Fruit fly (Drosophila melanogaster): ENCODE data around the gene CG18549.

Gene CG18549

DNA sequence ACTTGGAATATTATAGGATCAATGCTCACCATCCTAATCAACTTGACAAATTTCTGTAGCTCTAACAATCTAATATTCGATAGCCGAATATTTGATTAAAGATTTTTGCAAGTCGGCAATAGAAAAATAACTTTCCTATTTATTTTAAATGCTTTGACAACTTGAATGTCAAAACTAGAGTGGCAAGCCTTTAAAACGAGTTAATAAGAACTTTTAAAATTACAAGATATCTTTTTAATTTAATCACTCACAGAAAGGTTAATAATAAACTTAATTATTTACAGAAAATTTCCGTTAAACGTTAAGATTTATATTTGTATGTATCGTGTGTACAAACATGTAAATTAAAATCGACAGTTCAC lies 10.1 kb upstream of the CG18549 start, which contains the start of the genes CG17207 and CG46427:
Gene CG17207, minus strand, starts transcription at position 101 of the 362 bp plus-strand sequence.
Gene CG46427, minus strand, starts transcription at position 101 of the 362 bp plus-strand sequence.
- TF ChIP-seq CG4496 (GFP tag; IDR thresholded peaks at IDR 0.05) (no peak), CG34367 (tag; optimal IDR thresholded peaks at IDR 0.05) (no peak), fd96Ca (GFP tag; IDR thresholded peaks at IDR 0.05) (no peak), CG8301 (tag; optimal IDR thresholded peaks at IDR 0.05) (no peak), rn (GFP tag; IDR thresholded peaks at IDR 0.05) (no peak), CG15710 (tag; optimal IDR thresholded peaks at IDR 0.05) (no peak), Snoo (tag; optimal IDR thresholded peaks at IDR 0.05) (no peak), CG13204 (GFP tag; optimal IDR thresholded peaks at IDR 0.05) (no peak), CG8159 (tag; optimal IDR thresholded peaks at IDR 0.05) (no peak), CG32121 (GFP tag; IDR thresholded peaks at IDR 0.05) (no peak), Pif1A (GFP tag; optimal IDR thresholded peaks at IDR 0.05) (no peak), CG12605 (GFP tag; IDR thresholded peaks at IDR 0.05) (no peak), gl (tag; optimal IDR thresholded peaks at IDR 0.05) (no peak), D1 (tag; optimal IDR thresholded peaks at IDR 0.05) (no peak), EcR (GFP tag; optimal IDR thresholded peaks at IDR 0.05) (no peak)

DNA sequence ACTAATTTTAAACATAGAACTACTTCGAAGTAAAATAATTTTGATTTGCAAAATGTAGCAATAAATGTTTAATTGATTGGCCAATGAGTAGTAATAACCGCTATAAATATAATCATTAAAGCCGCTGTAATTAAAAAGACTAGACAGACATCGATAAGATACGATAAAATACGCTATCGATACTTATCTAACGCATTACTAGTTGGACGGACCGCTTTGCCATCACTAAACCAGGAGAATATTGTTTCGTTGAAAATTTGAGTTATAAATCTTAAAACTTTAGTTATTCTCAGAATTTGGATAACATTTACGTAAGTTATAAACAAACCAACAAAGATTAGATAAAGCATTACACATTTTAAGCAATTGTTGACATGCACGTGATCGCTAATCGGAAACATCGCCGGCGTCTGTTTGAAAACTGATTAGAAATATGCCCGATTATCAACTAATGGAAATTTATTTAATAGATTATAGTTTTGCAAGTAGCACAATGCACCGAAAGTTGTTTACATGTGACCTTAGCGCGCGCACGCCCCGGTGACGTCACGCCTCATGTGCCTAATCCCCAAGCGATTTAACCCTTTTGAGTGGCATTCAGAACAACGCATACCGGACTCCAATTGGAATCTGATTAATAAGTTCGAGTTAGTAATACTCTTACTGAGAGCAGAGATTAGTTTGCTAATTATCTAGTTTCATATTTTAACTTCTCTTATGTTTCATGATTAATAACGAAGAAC lies 9.5 kb upstream of the CG18549 start, which contains the start of gene Desat1:
Gene Desat1, plus strand, starts transcription at position 200 of the 743 bp plus-strand sequence.
- TF ChIP-seq Ets98B (GFP tag; IDR thresholded peaks at IDR 0.05) (no peak), EcR (GFP tag; optimal IDR thresholded peaks at IDR 0.05) (peak; percentile 5)

DNA sequence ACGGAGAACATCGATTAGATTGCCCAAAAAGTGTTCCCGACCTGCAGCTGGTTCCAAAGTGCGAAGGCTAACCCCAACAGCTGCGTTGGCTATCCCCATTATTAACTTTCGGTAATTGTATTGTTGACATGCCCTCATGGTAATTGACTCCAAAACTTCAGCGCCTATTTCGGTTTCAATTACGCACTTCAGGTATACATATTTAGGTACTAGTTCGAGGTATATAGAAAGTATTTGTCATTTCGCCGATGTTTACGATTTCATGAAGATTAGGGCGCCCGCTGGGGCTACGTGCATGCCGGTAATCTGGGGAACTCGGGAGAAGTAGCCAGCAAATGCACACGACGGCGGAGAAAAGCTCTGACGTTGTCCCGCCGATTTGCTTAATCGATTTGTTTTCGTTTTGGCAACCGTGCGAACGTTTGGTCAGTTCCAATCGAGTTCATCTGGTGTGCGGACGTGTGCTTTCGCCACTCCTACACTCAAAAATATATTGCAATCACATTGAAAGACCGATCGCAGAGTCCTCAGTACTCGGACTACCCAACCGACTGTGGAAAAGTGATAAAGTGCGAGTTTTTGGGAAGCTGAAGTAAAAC lies 8.0 kb upstream of the CG18549 start:
- TF ChIP-seq fd96Ca (GFP tag; IDR thresholded peaks at IDR 0.05): no peak; the same call in 2 of the 3 replicates
- peak; percentile 20; the same call in 1 of the 2 replicates for TF ChIP-seq Ets98B (GFP tag; IDR thresholded peaks at IDR 0.05)
- TF ChIP-seq CG15710 (tag; optimal IDR thresholded peaks at IDR 0.05): no peak
- TF ChIP-seq CG4496 (GFP tag; IDR thresholded peaks at IDR 0.05): peak; percentile 32; the same call in 1 of the 3 replicates
- TF ChIP-seq Pif1B (GFP tag; optimal IDR thresholded peaks at IDR 0.05): no peak

DNA sequence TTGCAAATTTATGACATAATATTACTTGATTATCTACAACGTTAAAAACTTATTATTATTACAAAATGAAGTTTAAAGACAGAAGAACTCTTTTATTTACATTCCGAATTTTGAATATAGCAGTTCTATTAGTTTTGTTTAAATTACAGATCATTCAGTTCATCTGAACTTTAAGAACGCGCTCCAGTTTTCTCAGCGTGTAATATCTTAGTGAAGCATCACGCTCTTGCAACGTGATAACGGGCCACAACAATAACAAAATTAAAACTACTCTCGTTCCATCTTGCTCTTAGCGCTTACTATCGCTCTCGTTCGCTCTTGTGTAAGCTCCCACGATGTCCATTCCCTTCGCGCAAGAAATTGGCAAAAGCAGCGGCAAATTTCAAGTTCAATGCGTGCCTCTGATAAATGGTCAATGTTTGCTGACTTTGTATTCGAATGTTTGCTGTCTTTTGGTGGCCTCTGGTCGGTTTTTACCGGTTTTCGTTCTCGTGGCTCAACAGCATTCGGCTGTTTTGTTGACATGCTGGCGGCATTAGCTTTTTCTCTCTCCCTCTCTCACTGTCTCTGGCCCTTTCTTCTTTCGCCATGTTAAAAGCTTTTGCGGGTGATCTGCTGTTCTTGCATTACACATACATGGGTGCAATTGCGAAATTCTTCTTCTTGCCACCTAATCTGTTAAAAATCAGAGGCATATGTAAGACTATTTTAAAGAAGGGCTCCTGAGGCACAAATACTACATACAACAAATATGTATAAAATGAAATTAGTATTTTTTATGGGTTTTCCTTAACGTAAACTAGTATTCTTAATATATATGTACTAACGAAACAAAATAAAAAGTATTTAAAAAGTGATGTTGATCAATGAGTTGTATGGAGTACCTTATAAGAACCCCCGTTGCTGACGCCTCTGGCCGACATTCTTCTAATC lies 6.2 kb upstream of the CG18549 start:
- TF ChIP-seq CG32121 (GFP tag; IDR thresholded peaks at IDR 0.05) (peak; percentile 57; the same call in 1 of the 2 replicates), rn (GFP tag; IDR thresholded peaks at IDR 0.05) (no peak), CG13204 (GFP tag; optimal IDR thresholded peaks at IDR 0.05) (no peak), gl (tag; optimal IDR thresholded peaks at IDR 0.05) (peak; percentile 22), CG15710 (tag; optimal IDR thresholded peaks at IDR 0.05) (peak; percentile 28), CG8159 (tag; optimal IDR thresholded peaks at IDR 0.05) (peak; percentile 63), CG17806 (tag; optimal IDR thresholded peaks at IDR 0.05) (peak; percentile 46), Pif1A (GFP tag; optimal IDR thresholded peaks at IDR 0.05) (peak; percentile 55), CG4496 (GFP tag; IDR thresholded peaks at IDR 0.05) (peak; percentile 61; the same call in 2 of the 3 replicates), CG12605 (GFP tag; IDR thresholded peaks at IDR 0.05) (peak; percentile 55), CG8301 (tag; optimal IDR thresholded peaks at IDR 0.05) (peak; percentile 70), Pif1B (GFP tag; optimal IDR thresholded peaks at IDR 0.05) (peak; percentile 0), D1 (tag; optimal IDR thresholded peaks at IDR 0.05) (peak; percentile 45), EcR (GFP tag; optimal IDR thresholded peaks at IDR 0.05) (peak; percentile 62), CG9948 (tag; optimal IDR thresholded peaks at IDR 0.05) (peak; percentile 55), Ets98B (GFP tag; IDR thresholded peaks at IDR 0.05) (no peak), CG14655 (GFP tag; optimal IDR thresholded peaks at IDR 0.05) (peak; percentile 76), Snoo (tag; optimal IDR thresholded peaks at IDR 0.05) (no peak)

DNA sequence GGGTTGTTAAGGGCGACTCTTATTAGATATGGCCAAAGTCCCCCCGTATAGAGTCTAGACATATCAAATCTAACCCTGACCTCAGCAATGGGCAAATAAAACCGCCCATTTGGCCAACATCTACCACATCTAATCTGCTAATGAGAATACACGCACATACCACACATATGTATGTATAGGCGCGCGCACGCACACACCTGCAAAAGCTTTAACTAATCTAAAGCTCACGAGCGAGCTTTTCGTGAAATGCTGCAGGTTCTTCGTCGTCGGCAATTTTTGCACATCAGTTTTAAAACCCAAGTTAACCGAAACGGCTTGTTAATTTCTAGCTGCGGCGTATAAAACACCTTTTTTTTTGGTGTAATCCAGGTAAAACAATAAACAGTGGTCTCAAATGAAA lies 5.3 kb upstream of the CG18549 start:
- TF ChIP-seq CG15710 (tag; optimal IDR thresholded peaks at IDR 0.05): no peak
- no peak for TF ChIP-seq Pif1B (GFP tag; optimal IDR thresholded peaks at IDR 0.05)
- no peak for TF ChIP-seq EcR (GFP tag; optimal IDR thresholded peaks at IDR 0.05)
- TF ChIP-seq rn (GFP tag; IDR thresholded peaks at IDR 0.05): no peak
- no peak for TF ChIP-seq gl (tag; optimal IDR thresholded peaks at IDR 0.05)
- no peak for TF ChIP-seq Ets98B (GFP tag; IDR thresholded peaks at IDR 0.05)

DNA sequence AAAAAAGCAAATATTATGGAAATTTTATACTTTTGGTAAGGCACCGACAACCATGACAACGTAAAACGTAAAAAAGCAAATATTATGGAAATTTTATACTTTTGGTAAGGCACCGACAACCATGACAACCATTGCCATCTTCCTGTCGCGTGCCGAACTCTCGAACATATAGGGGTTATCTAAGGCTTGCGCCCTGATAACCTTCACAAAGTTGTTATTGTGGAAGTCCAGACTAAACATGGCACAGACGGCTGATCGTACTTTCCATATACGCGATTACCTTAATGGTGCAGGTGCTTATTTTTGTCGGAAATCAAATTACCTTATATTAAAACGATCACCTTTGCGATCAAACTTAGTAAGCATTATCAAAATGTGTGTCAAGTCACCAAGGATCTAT lies 3.6 kb upstream of the CG18549 start:
- no peak for TF ChIP-seq CG4496 (GFP tag; IDR thresholded peaks at IDR 0.05)
- no peak for TF ChIP-seq CG9948 (tag; optimal IDR thresholded peaks at IDR 0.05)
